Worm (Caenorhabditis elegans) whole organism, L1 larva: Measurements from ENCODE around the gene lgc-48.

Experiments
- C04F5.9 ChIP-seq: sonication (generic microtip); optimal IDR thresholded peaks from 2 replicates; lab custom pipeline; 2016; ENCODE audit warnings: missing genetic modification characterization, missing compliant biosample characterization
- C16A3.4 ChIP-seq: fragments of 150-350 bp; optimal IDR thresholded peaks from 2 replicates; lab custom pipeline; 2014; ENCODE audit warnings: missing biosample characterization, missing genetic modification characterization
- aly-2 ChIP-seq: fragments of 150-350 bp; optimal IDR thresholded peaks from 2 replicates; lab custom pipeline; 2014; ENCODE audit warnings: missing biosample characterization, missing genetic modification characterization
- ama-1 ChIP-seq: fragments of 150-350 bp; optimal IDR thresholded peaks from 2 replicates; lab custom pipeline; 2014
- blmp-1 ChIP-seq: fragments of 150-350 bp; optimal IDR thresholded peaks from 2 replicates; lab custom pipeline; 2014; ENCODE audit warnings: missing biosample characterization, missing genetic modification characterization
- ceh-8 ChIP-seq: fragments of 200-800 bp; sonication (Bioruptor generic); optimal IDR thresholded peaks from 2 replicates; lab custom pipeline; 2018; ENCODE audit warnings: mild to moderate bottlenecking, missing genetic modification characterization, moderate library complexity, missing compliant biosample characterization
- ceh-88 ChIP-seq: fragments of 200-800 bp; sonication (Bioruptor generic); IDR thresholded peaks from 2 replicates; pipeline ENCODE4 v1.3.6; 2022; ENCODE audit warnings: missing genetic modification characterization, missing compliant biosample characterization
- dpl-1 ChIP-seq, 3 experiments: fragments of 150-350 bp in 2 of 3; sonication (generic microtip) in 1 of 3; optimal IDR thresholded peaks; 2 replicates each; lab custom pipeline; 2014 to 2017; ENCODE audit warnings: missing biosample characterization in 3 of 3, missing genetic modification characterization in 3 of 3, missing genetic modification reagents in 3 of 3
- dsc-1 ChIP-seq: sonication (generic microtip); optimal IDR thresholded peaks from 2 replicates; lab custom pipeline; 2016; ENCODE audit warnings: mild to moderate bottlenecking, missing genetic modification characterization, missing compliant biosample characterization
- efl-3 ChIP-seq: fragments of 200-800 bp; sonication (Bioruptor generic); optimal IDR thresholded peaks from 2 replicates; lab custom pipeline; 2018; ENCODE audit warnings: mild to moderate bottlenecking, missing genetic modification characterization, missing compliant biosample characterization
- egl-13 ChIP-seq: sonication (generic microtip); optimal IDR thresholded peaks from 2 replicates; lab custom pipeline; 2016; ENCODE audit warnings: missing genotype, missing genetic modification reagents, missing genetic modification characterization, missing compliant biosample characterization
- egl-27 ChIP-seq, 2 experiments: fragments of 150-350 bp in 1 of 2; sonication (generic microtip); optimal IDR thresholded peaks; 3 replicates each; lab custom pipeline; 2017 to 2018; ENCODE audit warnings: missing biosample characterization in 2 of 2, missing genetic modification characterization in 2 of 2, missing genetic modification reagents in 2 of 2
- elt-2 ChIP-seq: sonication (generic microtip); optimal IDR thresholded peaks from 2 replicates; lab custom pipeline; 2016; ENCODE audit warnings: missing genetic modification characterization, mild to moderate bottlenecking, inconsistent platforms, missing compliant biosample characterization, missing genetic modification reagents
- elt-3 ChIP-seq, 6 experiments: fragments of 150-350 bp in 1 of 6; sonication (generic microtip); optimal IDR thresholded peaks; 2 replicates each; lab custom pipeline; 2017 to 2018; ENCODE audit warnings: missing biosample characterization in 6 of 6, missing genetic modification characterization in 6 of 6, inconsistent platforms in 1 of 6
- fkh-4 ChIP-seq: sonication (generic microtip); optimal IDR thresholded peaks from 2 replicates; lab custom pipeline; 2016; ENCODE audit warnings: missing compliant biosample characterization, missing genetic modification characterization, borderline replicate concordance
- fos-1 ChIP-seq: fragments of 150-350 bp; optimal IDR thresholded peaks from 2 replicates; lab custom pipeline; 2014; ENCODE audit warnings: missing biosample characterization, missing genetic modification characterization
- hlh-17 ChIP-seq: fragments of 200-800 bp; sonication (Bioruptor generic); optimal IDR thresholded peaks from 2 replicates; lab custom pipeline; 2018; ENCODE audit warnings: missing genetic modification characterization, mild to moderate bottlenecking, missing compliant biosample characterization, moderate library complexity, borderline replicate concordance
- hlh-4 ChIP-seq: sonication (generic microtip); optimal IDR thresholded peaks from 2 replicates; lab custom pipeline; 2016; ENCODE audit warnings: mild to moderate bottlenecking, missing genetic modification characterization, missing compliant biosample characterization
- isw-1 ChIP-seq: fragments of 200-800 bp; sonication (Bioruptor generic); IDR thresholded peaks from 2 replicates; pipeline ENCODE4 v1.3.6; 2022; ENCODE audit warnings: missing genetic modification characterization, missing compliant biosample characterization
- jun-1 ChIP-seq: fragments of 150-350 bp; optimal IDR thresholded peaks from 2 replicates; lab custom pipeline; 2014; ENCODE audit warnings: missing biosample characterization, missing genetic modification reagents, missing genetic modification characterization
- lin-13 ChIP-seq: fragments of 150-350 bp; optimal IDR thresholded peaks from 2 replicates; lab custom pipeline; 2014; ENCODE audit warnings: missing biosample characterization, missing genetic modification reagents, missing genetic modification characterization
- lin-14 ChIP-seq: fragments of 200-800 bp; sonication (Bioruptor generic); optimal IDR thresholded peaks from 2 replicates; lab custom pipeline; 2018; ENCODE audit warnings: mild to moderate bottlenecking, missing genetic modification characterization, moderate library complexity, missing compliant biosample characterization
- lir-3 ChIP-seq: sonication (generic microtip); optimal IDR thresholded peaks from 2 replicates; lab custom pipeline; 2016; ENCODE audit warnings: mild to moderate bottlenecking, missing genetic modification characterization, moderate library complexity, missing compliant biosample characterization; ENCODE audit not compliant: poor library complexity
- lsy-2 ChIP-seq, 2 experiments: fragments of 150-350 bp; optimal IDR thresholded peaks; 2 replicates each; lab custom pipeline; 2014; ENCODE audit warnings: missing biosample characterization in 2 of 2, missing genetic modification characterization in 2 of 2
- mab-9 ChIP-seq: fragments of 200-800 bp; sonication (Bioruptor generic); IDR thresholded peaks from 2 replicates; pipeline ENCODE4 v1.3.6; 2022; ENCODE audit warnings: missing genetic modification reagents, missing genetic modification characterization, missing compliant biosample characterization
- mep-1 ChIP-seq: fragments of 150-350 bp; optimal IDR thresholded peaks from 2 replicates; lab custom pipeline; 2014; ENCODE audit warnings: missing biosample characterization, missing genetic modification characterization
- nhr-11 ChIP-seq: fragments of 150-350 bp; optimal IDR thresholded peaks from 2 replicates; lab custom pipeline; 2014; ENCODE audit warnings: missing biosample characterization, missing genetic modification characterization
- nhr-12 ChIP-seq: sonication (generic microtip); optimal IDR thresholded peaks from 2 replicates; lab custom pipeline; 2017; ENCODE audit warnings: missing biosample characterization, missing genetic modification characterization
- nhr-20 ChIP-seq: sonication (generic microtip); optimal IDR thresholded peaks from 2 replicates; lab custom pipeline; 2016; ENCODE audit warnings: mild to moderate bottlenecking, missing genetic modification characterization, missing compliant biosample characterization
- nhr-28 ChIP-seq: fragments of 150-350 bp; optimal IDR thresholded peaks from 2 replicates; lab custom pipeline; 2014; ENCODE audit warnings: missing biosample characterization, missing genetic modification characterization
- nhr-76 ChIP-seq: sonication (generic microtip); optimal IDR thresholded peaks from 2 replicates; lab custom pipeline; 2017; ENCODE audit warnings: missing biosample characterization, missing genetic modification characterization
- nhr-77 ChIP-seq: fragments of 150-350 bp; optimal IDR thresholded peaks from 2 replicates; lab custom pipeline; 2014; ENCODE audit warnings: missing biosample characterization, missing genetic modification characterization
- nhr-84 ChIP-seq: sonication (generic microtip); optimal IDR thresholded peaks from 2 replicates; lab custom pipeline; 2017; ENCODE audit warnings: missing biosample characterization, missing genetic modification characterization
- nhr-85 ChIP-seq: sonication (generic microtip); peaks from one replicate; lab custom pipeline; 2016; ENCODE audit warnings: missing genetic modification characterization, inconsistent platforms, missing compliant biosample characterization
- pag-3 ChIP-seq: sonication (generic microtip); optimal IDR thresholded peaks from 2 replicates; lab custom pipeline; 2017; ENCODE audit warnings: missing genetic modification characterization, mild to moderate bottlenecking, missing compliant biosample characterization, antibody characterized with exemption, borderline replicate concordance; ENCODE audit not compliant: insufficient read depth
- pqm-1 ChIP-seq: sonication (generic microtip); optimal IDR thresholded peaks from 3 replicates; lab custom pipeline; 2017; ENCODE audit warnings: missing biosample characterization, missing genetic modification characterization
- rnt-1 ChIP-seq: sonication (generic microtip); optimal IDR thresholded peaks from 2 replicates; lab custom pipeline; 2016; ENCODE audit warnings: mild to moderate bottlenecking, missing genetic modification characterization, moderate library complexity, missing compliant biosample characterization
- skn-1 ChIP-seq: fragments of 150-350 bp; optimal IDR thresholded peaks from 2 replicates; lab custom pipeline; 2014; ENCODE audit warnings: missing biosample characterization, missing genetic modification characterization
- snu-23 ChIP-seq: sonication (generic microtip); optimal IDR thresholded peaks from 2 replicates; lab custom pipeline; 2016; ENCODE audit warnings: missing genetic modification characterization, missing compliant biosample characterization
- sox-4 ChIP-seq: sonication (generic microtip); optimal IDR thresholded peaks from 2 replicates; lab custom pipeline; 2016; ENCODE audit warnings: missing genetic modification characterization, missing compliant biosample characterization
- sup-37 ChIP-seq: fragments of 200-800 bp; sonication (Bioruptor generic); optimal IDR thresholded peaks from 2 replicates; lab custom pipeline; 2018; ENCODE audit warnings: mild to moderate bottlenecking, missing genetic modification characterization, missing compliant biosample characterization
- tlp-1 ChIP-seq: fragments of 150-350 bp; optimal IDR thresholded peaks from 2 replicates; lab custom pipeline; 2014; ENCODE audit warnings: missing biosample characterization, missing genetic modification characterization
- unc-62 ChIP-seq: fragments of 150-350 bp; optimal IDR thresholded peaks from 2 replicates; lab custom pipeline; 2014; ENCODE audit warnings: missing biosample characterization, missing genetic modification reagents, missing genetic modification characterization
- xbp-1 ChIP-seq: sonication (generic microtip); optimal IDR thresholded peaks from 2 replicates; lab custom pipeline; 2016; ENCODE audit warnings: missing genetic modification characterization, missing compliant biosample characterization
- zag-1 ChIP-seq: fragments of 150-350 bp; optimal IDR thresholded peaks from 2 replicates; lab custom pipeline; 2014; ENCODE audit warnings: missing biosample characterization, missing genetic modification characterization
- zip-4 ChIP-seq: fragments of 200-800 bp; sonication (Bioruptor generic); optimal IDR thresholded peaks from 2 replicates; lab custom pipeline; 2018; ENCODE audit warnings: mild to moderate bottlenecking, missing genetic modification characterization, moderate library complexity, missing compliant biosample characterization
- ztf-11 ChIP-seq, 2 experiments: sonication (generic microtip); optimal IDR thresholded peaks; 2 replicates each; lab custom pipeline; 2016 to 2017; ENCODE audit warnings: missing genetic modification characterization in 2 of 2, missing biosample characterization in 1 of 2, missing compliant biosample characterization in 1 of 2

lgc-48 gene

ce11 chrV:13374532-13374931, 34.5 kb downstream of the lgc-48 start (continued):
- TF ChIP-seq elt-2 (tag; lab: Kevin White, UChicago), result no peak
- TF ChIP-seq mab-9 (GFP tag; lab: Robert Waterston, UW), result no peak
- no peak for TF ChIP-seq aly-2 (tag; lab: Kevin White, UChicago)
- TF ChIP-seq ceh-8 (GFP tag; lab: Kevin White, UChicago), result no peak
- no peak for TF ChIP-seq nhr-84
- TF ChIP-seq pqm-1 (tag; lab: Kevin White, UChicago), result no peak
- TF ChIP-seq skn-1, result no peak
- no peak for TF ChIP-seq pag-3 (tag; lab: Kevin White, UChicago)
- TF ChIP-seq xbp-1 (tag; lab: Kevin White, UChicago), result no peak
- TF ChIP-seq jun-1 (tag; lab: Kevin White, UChicago), result no peak
- TF ChIP-seq hlh-4 (tag; lab: Kevin White, UChicago), result no peak
- no peak for TF ChIP-seq lir-3 (tag; lab: Kevin White, UChicago)
- TF ChIP-seq ztf-11 (tag; optimal IDR thresholded peaks at IDR 0.05; lab: Kevin White, UChicago), result no peak
- no peak for TF ChIP-seq fkh-4 (tag; lab: Kevin White, UChicago)
- TF ChIP-seq dsc-1 (tag; lab: Kevin White, UChicago), result no peak
- no peak for TF ChIP-seq zip-4
- peak; percentile 48 for TF ChIP-seq rnt-1 (tag; lab: Kevin White, UChicago)
- no peak for TF ChIP-seq tlp-1 (tag; lab: Kevin White, UChicago)
- TF ChIP-seq nhr-11 (tag; lab: Kevin White, UChicago), result no peak
- no peak for TF ChIP-seq isw-1 (GFP tag; lab: Robert Waterston, UW)
- peak; percentile 46 for TF ChIP-seq nhr-20
- TF ChIP-seq hlh-17 (GFP tag; lab: Kevin White, UChicago), result no peak
- peak; percentile 31 to 61 for TF ChIP-seq lsy-2 (tag; optimal IDR thresholded peaks at IDR 0.05; lab: Kevin White, UChicago)
- TF ChIP-seq sox-4 (tag; lab: Kevin White, UChicago), result no peak
- TF ChIP-seq ama-1 (lab: Kevin White, UChicago), result no peak
- TF ChIP-seq unc-62 (GFP tag; lab: Kevin White, UChicago), result no peak
- no peak for TF ChIP-seq efl-3
- no peak for TF ChIP-seq elt-3 (tag; optimal IDR thresholded peaks at IDR 0.05; lab: Kevin White, UChicago)
- peak in 1 of 3 experiments; percentile 34 for TF ChIP-seq dpl-1 (GFP tag; optimal IDR thresholded peaks at IDR 0.05; lab: Kevin White, UChicago)
- peak; percentile 97 for TF ChIP-seq nhr-85 (tag; lab: Kevin White, UChicago)
- TF ChIP-seq C16A3.4 (tag; lab: Kevin White, UChicago), result peak; percentile 23
- TF ChIP-seq sup-37 (GFP tag; lab: Kevin White, UChicago), result no peak
- peak; percentile 14 for TF ChIP-seq lin-13 (GFP tag; lab: Kevin White, UChicago)
- peak; percentile 82 for TF ChIP-seq blmp-1 (tag; lab: Kevin White, UChicago)
- TF ChIP-seq nhr-77 (tag; lab: Kevin White, UChicago), result no peak
- TF ChIP-seq C04F5.9 (tag; lab: Kevin White, UChicago), result no peak
- TF ChIP-seq zag-1 (tag; lab: Kevin White, UChicago), result no peak
- TF ChIP-seq mep-1 (tag; lab: Kevin White, UChicago), result peak; percentile 61
- TF ChIP-seq egl-27 (tag; optimal IDR thresholded peaks at IDR 0.05; lab: Kevin White, UChicago), result no peak
- peak; percentile 84 for TF ChIP-seq lin-14 (GFP tag; lab: Kevin White, UChicago)
- no peak for TF ChIP-seq fos-1
- TF ChIP-seq snu-23, result peak; percentile 31
- no peak for TF ChIP-seq egl-13 (tag; lab: Kevin White, UChicago)
- TF ChIP-seq nhr-12 (tag; lab: Kevin White, UChicago), result no peak
- no peak for TF ChIP-seq nhr-76 (tag; lab: Kevin White, UChicago)
- TF ChIP-seq ceh-88, result no peak
- no peak for TF ChIP-seq nhr-28
